Worm (Caenorhabditis elegans) whole organism, L4/young adult: ENCODE results near the gene fbxa-148.

Experiments
- W03F9.2 ChIP-seq: fragments of 150-350 bp; optimal IDR thresholded peaks from 2 replicates; lab custom pipeline; 2014; ENCODE audit warnings: missing biosample characterization, missing genetic modification characterization
- him-1 ChIP-seq: sonication (generic microtip); optimal IDR thresholded peaks from 2 replicates; lab custom pipeline; 2016; ENCODE audit warnings: missing genotype, missing genetic modification reagents, missing genetic modification characterization, missing compliant biosample characterization

DNA sequence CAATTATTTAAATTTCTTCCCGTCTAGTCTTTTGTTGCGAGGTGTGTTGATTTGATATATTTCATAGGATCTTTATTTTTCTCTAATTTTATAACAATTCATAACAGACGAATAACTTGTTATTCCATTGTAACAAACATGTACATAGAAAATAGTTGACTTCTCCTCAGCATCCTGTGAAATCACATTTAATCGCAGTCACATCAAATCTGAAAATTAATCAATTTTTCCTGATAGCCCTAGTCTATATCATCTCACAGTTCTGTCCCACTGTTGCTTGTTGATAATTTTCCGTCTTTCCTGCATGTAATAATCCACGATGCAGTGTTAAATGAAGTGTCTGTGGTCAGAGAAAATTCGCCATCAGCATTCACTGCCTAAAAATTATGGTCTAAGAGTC lies 49.0 kb downstream of the fbxa-148 start:
- TF ChIP-seq W03F9.2 (tag; lab: Kevin White, UChicago) = no peak
- no peak for TF ChIP-seq him-1 (tag; lab: Kevin White, UChicago)
